Fruit fly (Drosophila melanogaster) whole organism, wandering third instar larva: ENCODE results near the gene CG14982.

Experiments
- CG32264 ChIP-seq: fragments of 200-800 bp; sonication (Bioruptor generic); optimal IDR thresholded peaks from 2 replicates; lab custom pipeline; 2016; ENCODE audit warnings: missing biosample characterization, missing genetic modification characterization
- CG9705 ChIP-seq: fragments of 200-800 bp; sonication (Bioruptor generic); optimal IDR thresholded peaks from 2 replicates; lab custom pipeline; 2018; ENCODE audit warnings: missing biosample characterization, mild to moderate bottlenecking, missing genetic modification characterization
- Dfd ChIP-seq: fragments of >200 bp; optimal IDR thresholded peaks from 2 replicates; lab custom pipeline; 2017; ENCODE audit warnings: missing biosample characterization, missing genetic modification characterization
- Dif ChIP-seq: fragments of 200-275, 200-300 bp; sonication (Bioruptor generic); optimal IDR thresholded peaks from 2 replicates; lab custom pipeline; 2018; ENCODE audit warnings: missing biosample characterization, missing genetic modification characterization; ENCODE audit not compliant: partially characterized antibody
- Jra ChIP-seq: sonication (Bioruptor generic); optimal IDR thresholded peaks from 2 replicates; lab custom pipeline; 2016; ENCODE audit warnings: missing biosample characterization, missing genetic modification characterization
- Myc ChIP-seq: fragments of >200 bp; optimal IDR thresholded peaks from 2 replicates; lab custom pipeline; 2017
- OdsH ChIP-seq: fragments of 200-800 bp; sonication (Bioruptor generic); optimal IDR thresholded peaks from 2 replicates; lab custom pipeline; 2016; ENCODE audit warnings: missing biosample characterization, mild to moderate bottlenecking, missing genetic modification characterization
- Rel ChIP-seq, 2 experiments: fragments of 200-800 bp; sonication (Bioruptor generic) in 1 of 2; optimal IDR thresholded peaks; 2 replicates in 1 of 2; 3 replicates in 1 of 2; lab custom pipeline; 2016 to 2019; ENCODE audit warnings: mild to moderate bottlenecking in 2 of 2, missing biosample characterization in 2 of 2, missing genetic modification characterization in 2 of 2, moderate library complexity in 1 of 2
- Vsx2 ChIP-seq: fragments of 200-300, 225-300 bp; sonication (Bioruptor generic); optimal IDR thresholded peaks from 2 replicates; lab custom pipeline; 2018; ENCODE audit warnings: missing biosample characterization, missing genetic modification characterization; ENCODE audit not compliant: partially characterized antibody
- brk ChIP-seq: fragments of 200-800 bp; sonication (Bioruptor generic); optimal IDR thresholded peaks from 2 replicates; lab custom pipeline; 2016; ENCODE audit warnings: missing biosample characterization, mild to moderate bottlenecking, missing genetic modification characterization
- dl ChIP-seq, 2 experiments: fragments of 175-275, 200-275 bp in 1 of 2; fragments of 200-275 bp in 1 of 2; sonication (Bioruptor generic); optimal IDR thresholded peaks; lab custom pipeline; 2018; ENCODE audit warnings: mild to moderate bottlenecking in 2 of 2, missing biosample characterization in 2 of 2, missing genetic modification characterization in 2 of 2, moderate library complexity in 2 of 2; ENCODE audit not compliant: partially characterized antibody in 2 of 2, insufficient read depth in 1 of 2
- dsf ChIP-seq: sonication (Bioruptor generic); optimal IDR thresholded peaks from 2 replicates; lab custom pipeline; 2016; ENCODE audit warnings: missing biosample characterization, missing genetic modification characterization, borderline replicate concordance
- foxo ChIP-seq, 2 experiments: fragments of 200-800 bp; sonication (Bioruptor generic); optimal IDR thresholded peaks; 2 replicates in 1 of 2; 3 replicates in 1 of 2; lab custom pipeline; 2016 to 2017; ENCODE audit warnings: missing biosample characterization in 2 of 2, missing genetic modification characterization in 2 of 2
- fru ChIP-seq: fragments of 200-800 bp; sonication (Bioruptor generic); optimal IDR thresholded peaks from 3 replicates; lab custom pipeline; 2016; ENCODE audit warnings: missing biosample characterization, mild to moderate bottlenecking, missing genetic modification characterization
- h ChIP-seq: fragments of 200-800 bp; sonication (Bioruptor generic); optimal IDR thresholded peaks from 3 replicates; lab custom pipeline; 2016; ENCODE audit warnings: missing biosample characterization, mild to moderate bottlenecking, missing genetic modification characterization
- jim ChIP-seq: fragments of 175-275, 200-325 bp; sonication (Bioruptor generic); optimal IDR thresholded peaks from 2 replicates; lab custom pipeline; 2016; ENCODE audit warnings: missing biosample characterization, mild to moderate bottlenecking, missing genetic modification characterization
- pan ChIP-seq: fragments of >200 bp; optimal IDR thresholded peaks from 2 replicates; lab custom pipeline; 2017
- psq ChIP-seq: fragments of 200-800 bp; sonication (Bioruptor generic); optimal IDR thresholded peaks from 3 replicates; lab custom pipeline; 2017; ENCODE audit warnings: missing biosample characterization, mild to moderate bottlenecking, missing genetic modification characterization, moderate library complexity
- rgr ChIP-seq: fragments of 200-800 bp; sonication (Bioruptor generic); optimal IDR thresholded peaks from 3 replicates; lab custom pipeline; 2016; ENCODE audit warnings: missing biosample characterization, mild to moderate bottlenecking, missing genetic modification characterization
- sv ChIP-seq: fragments of 200-800 bp; sonication (Bioruptor generic); optimal IDR thresholded peaks from 3 replicates; lab custom pipeline; 2016; ENCODE audit warnings: missing biosample characterization, missing genetic modification characterization
- tai ChIP-seq: sonication (Bioruptor generic); optimal IDR thresholded peaks from 2 replicates; lab custom pipeline; 2016; ENCODE audit warnings: missing biosample characterization, missing genetic modification characterization
- usp ChIP-seq: fragments of >200 bp; optimal IDR thresholded peaks from 2 replicates; lab custom pipeline; 2017; ENCODE audit warnings: missing biosample characterization, missing genetic modification characterization
- woc ChIP-seq: sonication (Bioruptor generic); optimal IDR thresholded peaks from 2 replicates; lab custom pipeline; 2016; ENCODE audit warnings: missing biosample characterization, mild to moderate bottlenecking, missing genetic modification characterization

Gene CG14982

DNA sequence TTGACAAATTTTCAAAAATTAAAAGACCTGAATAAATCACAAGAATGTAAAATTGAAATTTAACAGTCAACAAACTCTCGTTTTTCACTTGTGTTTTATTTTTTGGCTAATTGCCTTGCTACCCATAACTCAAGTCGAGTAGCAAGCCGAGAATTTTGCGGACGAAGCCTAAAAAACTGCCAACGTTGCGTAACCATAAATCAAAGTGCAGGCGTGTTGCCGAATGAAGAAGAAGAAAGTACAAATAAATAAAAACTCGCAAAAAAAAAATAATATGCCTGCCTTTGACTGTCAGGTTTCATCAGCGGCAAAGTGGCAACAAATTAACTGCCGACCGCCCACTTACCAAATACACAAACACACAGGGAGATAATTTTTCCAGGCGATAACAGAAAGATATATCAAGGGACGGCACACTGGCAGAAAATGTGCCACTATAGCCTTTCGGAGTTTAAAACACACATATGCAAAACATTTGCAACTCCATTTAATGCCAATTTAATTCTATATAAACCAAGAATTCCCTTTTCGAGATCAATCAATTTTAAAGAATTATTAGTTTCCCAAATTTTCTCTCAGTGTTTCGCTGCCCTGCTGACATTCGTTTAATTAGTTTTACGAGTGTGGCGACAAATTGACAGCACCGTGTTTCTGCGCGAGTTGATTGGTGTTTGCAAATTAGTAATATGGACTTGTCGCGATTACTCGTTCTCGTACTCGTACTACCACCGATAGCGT is 14.1 kb upstream of the CG14982 start (continued):
- TF ChIP-seq dl (GFP tag; optimal IDR thresholded peaks at IDR 0.05; lab: Kevin White, UChicago; ENCODE audit: insufficient read depth in 1 of 2, partially characterized antibody in 2 of 2), result no peak

- peak; percentile 38 for TF ChIP-seq h
- no peak for TF ChIP-seq Rel (GFP tag; optimal IDR thresholded peaks at IDR 0.05; lab: Kevin White, UChicago)
- peak; percentile 44 for TF ChIP-seq Rel (tag; optimal IDR thresholded peaks at IDR 0.05; lab: Kevin White, UChicago)
- no peak for TF ChIP-seq jim
- TF ChIP-seq Dif (GFP tag; lab: Kevin White, UChicago), result peak; percentile 5
These were observed 13.3 kb upstream of the CG14982 start for dm6 chr3L:3928943-3929785.

dm6 chr3L:3929968-3930767 is 12.3 kb upstream of the CG14982 start:
- TF ChIP-seq fru (GFP tag; lab: Kevin White, UChicago), result no peak
- TF ChIP-seq brk, result no peak
- no peak for TF ChIP-seq tai
- no peak for TF ChIP-seq Rel (GFP tag; optimal IDR thresholded peaks at IDR 0.05; lab: Kevin White, UChicago)
- TF ChIP-seq Rel (tag; optimal IDR thresholded peaks at IDR 0.05; lab: Kevin White, UChicago), result peak; percentile 23
- TF ChIP-seq h, result peak; percentile 27
- peak; percentile 9 for TF ChIP-seq psq
- TF ChIP-seq Vsx2 (GFP tag; lab: Kevin White, UChicago), result peak; percentile 70
- TF ChIP-seq sv, result no peak
- peak; percentile 20 for TF ChIP-seq rgr (GFP tag; lab: Kevin White, UChicago)
- TF ChIP-seq, all 38 proteins: peak for 5

dm6 chr3L:3930930-3931329 is 11.6 kb upstream of the CG14982 start:
- no peak for TF ChIP-seq woc
- TF ChIP-seq tai, result peak; percentile 36
- TF ChIP-seq Rel (GFP tag; optimal IDR thresholded peaks at IDR 0.05; lab: Kevin White, UChicago), result no peak
- TF ChIP-seq Rel (tag; optimal IDR thresholded peaks at IDR 0.05; lab: Kevin White, UChicago), result no peak
- peak; percentile 60 for TF ChIP-seq Myc (lab: Kevin White, UChicago)
- TF ChIP-seq, all 38 proteins: peak for 2

dm6 chr3L:3931778-3932177 is 10.7 kb upstream of the CG14982 start:
- TF ChIP-seq Jra, result no peak
- TF ChIP-seq Myc (lab: Kevin White, UChicago), result no peak
- no peak for TF ChIP-seq fru (GFP tag; lab: Kevin White, UChicago)
- TF ChIP-seq pan (lab: Kevin White, UChicago), result no peak
- TF ChIP-seq foxo (GFP tag; optimal IDR thresholded peaks at IDR 0.05; lab: Kevin White, UChicago), result no peak
- no peak for TF ChIP-seq CG9705 (GFP tag; lab: Kevin White, UChicago)
- no peak for TF ChIP-seq Dif (GFP tag; lab: Kevin White, UChicago)
- no peak for TF ChIP-seq woc

DNA sequence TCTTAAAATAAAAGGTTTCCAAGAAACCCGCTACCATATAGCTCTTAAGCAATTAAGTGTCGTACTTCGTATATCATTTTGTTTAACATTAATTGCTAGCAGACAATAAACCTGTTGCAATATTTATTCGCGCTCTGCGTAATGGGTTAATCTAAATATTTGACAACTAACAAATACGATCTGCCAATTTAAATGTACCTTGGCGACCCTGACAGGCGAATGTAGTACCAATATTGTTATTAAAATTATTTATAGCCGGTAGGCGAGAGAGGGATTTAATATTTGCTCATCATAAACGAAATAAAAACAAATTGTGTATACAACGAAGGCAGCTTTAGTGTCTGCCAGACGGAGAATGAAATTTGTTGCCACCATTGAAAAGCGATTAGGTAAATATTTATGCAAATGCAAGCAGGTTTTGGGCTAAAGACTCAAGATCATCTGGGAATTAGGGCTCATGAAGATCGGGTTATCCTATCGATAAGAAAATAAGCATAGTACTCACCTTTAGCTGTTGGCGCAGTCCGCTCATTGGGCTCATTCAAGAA is 9.7 kb upstream of the CG14982 start:
- TF ChIP-seq usp (GFP tag; lab: Kevin White, UChicago), result no peak
- no peak for TF ChIP-seq Dfd (GFP tag; lab: Kevin White, UChicago)
- no peak for TF ChIP-seq foxo (GFP tag; optimal IDR thresholded peaks at IDR 0.05; lab: Kevin White, UChicago)
- peak; percentile 10 for TF ChIP-seq tai
- no peak for TF ChIP-seq brk

- TF ChIP-seq dsf (GFP tag; lab: Kevin White, UChicago) (no peak), OdsH (GFP tag; lab: Kevin White, UChicago) (no peak), CG32264 (no peak), pan (lab: Kevin White, UChicago) (no peak)
These were observed 8.9 kb upstream of the CG14982 start for dm6 chr3L:3933599-3933998.
